Worm (Caenorhabditis elegans) whole organism, L4 larva: ENCODE measurements around the gene dct-18.
A peak's percentile ranks its signal among the peaks of the same experiment; 100 is the strongest.

Experiments used
- D1046.2 ChIP-seq: fragments of 200-800 bp; sonication (Bioruptor generic); IDR thresholded peaks from 2 replicates; pipeline ENCODE4 v1.3.6; 2022; ENCODE audit warnings: missing genetic modification characterization, missing compliant biosample characterization
- F26F4.8 ChIP-seq: fragments of 200-800 bp; sonication (Bioruptor generic); conservative IDR thresholded peaks from 2 replicates; pipeline ENCODE4 v1.3.6; 2022; ENCODE audit warnings: missing genetic modification characterization, missing compliant biosample characterization
- F44E2.7 ChIP-seq: fragments of 200-800 bp; sonication (Bioruptor generic); IDR thresholded peaks from 2 replicates; pipeline ENCODE4 v2.1.2; 2022; ENCODE audit warnings: missing genetic modification characterization, missing compliant biosample characterization
- F49E8.2 ChIP-seq: sonication (generic microtip); optimal IDR thresholded peaks from 2 replicates; lab custom pipeline; 2016; ENCODE audit warnings: missing compliant biosample characterization, mild to moderate bottlenecking, missing genetic modification characterization, borderline replicate concordance
- T20F7.1 ChIP-seq: fragments of 200-800 bp; sonication (Bioruptor generic); optimal IDR thresholded peaks from 2 replicates; lab custom pipeline; 2018; ENCODE audit warnings: mild to moderate bottlenecking, missing genetic modification characterization, missing compliant biosample characterization
- aha-1 ChIP-seq: fragments of 150-350 bp; peaks from one replicate; lab custom pipeline; 2014; ENCODE audit warnings: missing biosample characterization, missing genetic modification characterization
- aly-2 ChIP-seq: sonication (generic microtip); optimal IDR thresholded peaks from 2 replicates; lab custom pipeline; 2018; ENCODE audit warnings: missing biosample characterization, missing genetic modification characterization
- arid-1 ChIP-seq: fragments of 200-800 bp; sonication (Bioruptor generic); conservative IDR thresholded peaks from 2 replicates; pipeline ENCODE4 v1.3.6; 2022; ENCODE audit warnings: missing genetic modification reagents, missing genetic modification characterization, missing compliant biosample characterization
- ceh-20 ChIP-seq: fragments of 200-800 bp; sonication (Bioruptor generic); IDR thresholded peaks from 2 replicates; pipeline ENCODE4 v1.3.6; 2022; ENCODE audit warnings: missing genetic modification reagents, missing genetic modification characterization, missing compliant biosample characterization
- ceh-32 ChIP-seq: sonication (generic microtip); optimal IDR thresholded peaks from 2 replicates; lab custom pipeline; 2016; ENCODE audit warnings: mild to moderate bottlenecking, missing genetic modification characterization, missing compliant biosample characterization; ENCODE audit not compliant: poor library complexity
- ceh-62 ChIP-seq: sonication (generic microtip); optimal IDR thresholded peaks from 2 replicates; lab custom pipeline; 2017; ENCODE audit warnings: missing biosample characterization, missing genetic modification characterization
- daf-8 ChIP-seq: fragments of 200-800 bp; sonication (Bioruptor generic); IDR thresholded peaks from 2 replicates; pipeline ENCODE4 v1.3.6; 2022; ENCODE audit warnings: missing genetic modification characterization, missing compliant biosample characterization
- dmd-9 ChIP-seq: fragments of 200-800 bp; sonication (Bioruptor generic); IDR thresholded peaks from 2 replicates; pipeline ENCODE4 v1.3.6; 2022; ENCODE audit warnings: missing genetic modification reagents, missing genetic modification characterization, missing compliant biosample characterization
- dve-1 ChIP-seq: sonication (generic microtip); optimal IDR thresholded peaks from 2 replicates; lab custom pipeline; 2017; ENCODE audit warnings: antibody characterized with exemption, mild to moderate bottlenecking, missing genetic modification characterization, missing compliant biosample characterization; ENCODE audit not compliant: insufficient read depth
- egl-43 ChIP-seq: fragments of 200-800 bp; sonication (Bioruptor generic); IDR thresholded peaks from 2 replicates; pipeline ENCODE4 v1.3.6; 2022; ENCODE audit warnings: missing genetic modification reagents, missing genetic modification characterization, missing compliant biosample characterization
- gei-8 ChIP-seq: fragments of 200-800 bp; sonication (Bioruptor generic); optimal IDR thresholded peaks from 2 replicates; lab custom pipeline; 2018; ENCODE audit warnings: mild to moderate bottlenecking, missing genetic modification characterization, missing compliant biosample characterization
- hlh-11 ChIP-seq: fragments of 200-800 bp; sonication (Bioruptor generic); optimal IDR thresholded peaks from 2 replicates; lab custom pipeline; 2018; ENCODE audit warnings: mild to moderate bottlenecking, missing genetic modification characterization, missing compliant biosample characterization
- hlh-30 ChIP-seq: sonication (generic microtip); optimal IDR thresholded peaks from 2 replicates; lab custom pipeline; 2017; ENCODE audit warnings: antibody characterized with exemption, mild to moderate bottlenecking, missing genetic modification characterization, missing compliant biosample characterization; ENCODE audit not compliant: insufficient read depth
- lin-13 ChIP-seq: fragments of 150-350 bp; optimal IDR thresholded peaks from 2 replicates; lab custom pipeline; 2014; ENCODE audit warnings: missing biosample characterization, missing genetic modification reagents, missing genetic modification characterization
- lin-15B ChIP-seq: fragments of 150-350 bp; sonication (generic microtip); optimal IDR thresholded peaks from 3 replicates; lab custom pipeline; 2014; ENCODE audit warnings: missing biosample characterization, missing genetic modification characterization
- lin-38 ChIP-seq: fragments of 200-800 bp; sonication (Bioruptor generic); IDR thresholded peaks from 2 replicates; pipeline ENCODE4 v1.3.6; 2022; ENCODE audit warnings: missing genetic modification reagents, missing genetic modification characterization, missing compliant biosample characterization
- madf-9 ChIP-seq: fragments of 200-800 bp; sonication (Bioruptor generic); conservative IDR thresholded peaks from 2 replicates; pipeline ENCODE4 v1.3.6; 2022; ENCODE audit warnings: missing genetic modification reagents, missing genetic modification characterization, missing compliant biosample characterization
- mdl-1 ChIP-seq, 2 experiments: fragments of 150-350 bp in 1 of 2; sonication (generic microtip) in 1 of 2; optimal IDR thresholded peaks; 2 replicates each; lab custom pipeline; 2014 to 2017; ENCODE audit warnings: missing biosample characterization in 2 of 2, missing genetic modification characterization in 2 of 2
- mes-2 ChIP-seq: sonication (generic microtip); optimal IDR thresholded peaks from 2 replicates; lab custom pipeline; 2016; ENCODE audit warnings: missing genotype, mild to moderate bottlenecking, missing genetic modification characterization, missing compliant biosample characterization; ENCODE audit not compliant: poor library complexity, severe bottlenecking
- nhr-237 ChIP-seq: sonication (generic microtip); optimal IDR thresholded peaks from 2 replicates; lab custom pipeline; 2017; ENCODE audit warnings: missing biosample characterization, missing genetic modification characterization
- nhr-25 ChIP-seq: sonication (generic microtip); optimal IDR thresholded peaks from 2 replicates; lab custom pipeline; 2017; ENCODE audit warnings: missing genetic modification characterization, mild to moderate bottlenecking, missing compliant biosample characterization, antibody characterized with exemption, moderate library complexity, borderline replicate concordance; ENCODE audit not compliant: insufficient read depth
- nhr-28 ChIP-seq: fragments of 150-350 bp; optimal IDR thresholded peaks from 2 replicates; lab custom pipeline; 2014; ENCODE audit warnings: missing biosample characterization, missing genetic modification characterization
- nhr-42 ChIP-seq: fragments of 200-800 bp; sonication (Bioruptor generic); IDR thresholded peaks from 2 replicates; pipeline ENCODE4 v1.3.6; 2022; ENCODE audit warnings: missing genetic modification characterization, missing compliant biosample characterization
- nhr-48 ChIP-seq: sonication (generic microtip); optimal IDR thresholded peaks from 2 replicates; lab custom pipeline; 2016; ENCODE audit warnings: mild to moderate bottlenecking, missing genetic modification characterization, missing compliant biosample characterization
- nhr-6 ChIP-seq: fragments of 150-350 bp; optimal IDR thresholded peaks from 2 replicates; lab custom pipeline; 2014; ENCODE audit warnings: missing biosample characterization, missing genetic modification characterization
- nhr-77 ChIP-seq: fragments of 150-350 bp; optimal IDR thresholded peaks from 2 replicates; lab custom pipeline; 2014; ENCODE audit warnings: missing biosample characterization, missing genetic modification characterization
- pha-4 ChIP-seq, 2 experiments: fragments of 150-350 bp in 1 of 2; fragments of 200-800 bp in 1 of 2; sonication (Bioruptor generic) in 1 of 2; IDR thresholded peaks in 1 of 2; optimal IDR thresholded peaks in 1 of 2; 2 replicates each; pipeline versions ENCODE4 v1.3.6 to Lab custom; 2014 to 2022; ENCODE audit warnings: missing genetic modification characterization in 2 of 2, missing genetic modification reagents in 2 of 2, missing biosample characterization in 1 of 2, missing compliant biosample characterization in 1 of 2
- php-3 ChIP-seq: fragments of 200-800 bp; sonication (Bioruptor generic); IDR thresholded peaks from 2 replicates; pipeline ENCODE4 v1.3.6; 2022; ENCODE audit warnings: missing genetic modification reagents, missing genetic modification characterization, missing compliant biosample characterization
- rbr-2 ChIP-seq: sonication (generic microtip); optimal IDR thresholded peaks from 2 replicates; lab custom pipeline; 2016; ENCODE audit warnings: missing genotype, missing genetic modification characterization, missing compliant biosample characterization
- skn-1 ChIP-seq: fragments of 150-350 bp; optimal IDR thresholded peaks from 2 replicates; lab custom pipeline; 2014; ENCODE audit warnings: missing biosample characterization, missing genetic modification characterization
- spr-1 ChIP-seq: sonication (generic microtip); optimal IDR thresholded peaks from 2 replicates; lab custom pipeline; 2016; ENCODE audit warnings: mild to moderate bottlenecking, missing genetic modification characterization, missing compliant biosample characterization
- spr-3 ChIP-seq: fragments of 200-800 bp; sonication (Bioruptor generic); optimal IDR thresholded peaks from 2 replicates; lab custom pipeline; 2018; ENCODE audit warnings: mild to moderate bottlenecking, missing genetic modification characterization, missing compliant biosample characterization
- tag-97 ChIP-seq: fragments of 200-800 bp; sonication (Bioruptor generic); IDR thresholded peaks from 2 replicates; pipeline ENCODE4 v1.3.6; 2022; ENCODE audit warnings: missing genetic modification characterization, missing compliant biosample characterization
- unc-62 ChIP-seq, 3 experiments: fragments of 150-350 bp in 1 of 3; sonication (generic microtip); optimal IDR thresholded peaks in 2 of 3; peaks in 1 of 3; 1 replicate in 1 of 3; 2 replicates in 2 of 3; lab custom pipeline; 2014 to 2017; ENCODE audit warnings: missing biosample characterization in 3 of 3, missing genetic modification characterization in 3 of 3, missing genetic modification reagents in 3 of 3, missing genotype in 1 of 3
- zip-2 ChIP-seq: fragments of 150-350 bp; optimal IDR thresholded peaks from 2 replicates; lab custom pipeline; 2014; ENCODE audit warnings: missing biosample characterization, missing genetic modification characterization
- ztf-7 ChIP-seq: fragments of 150-350 bp; optimal IDR thresholded peaks from 2 replicates; lab custom pipeline; 2014; ENCODE audit warnings: missing biosample characterization, missing genetic modification characterization

Gene dct-18

ce11 chrII:12953297-12953696, 21.6 kb downstream of the dct-18 start (continued):
- TF ChIP-seq nhr-28 (tag; lab: Kevin White, UChicago) (peak; percentile 14), dve-1 (tag; lab: Kevin White, UChicago) (peak; percentile 58), mes-2 (tag; lab: Kevin White, UChicago) (peak; percentile 37), ceh-32 (no peak), hlh-30 (peak; percentile 31), skn-1 (tag; lab: Kevin White, UChicago) (no peak), T20F7.1 (GFP tag; lab: Kevin White, UChicago) (no peak), gei-8 (no peak), tag-97 (GFP tag; lab: Robert Waterston, UW) (no peak), aha-1 (tag; lab: Kevin White, UChicago) (no peak), F49E8.2 (tag; lab: Kevin White, UChicago) (no peak), ceh-20 (no peak), lin-13 (no peak), dmd-9 (GFP tag; lab: Robert Waterston, UW) (no peak), ceh-62 (tag; lab: Kevin White, UChicago) (no peak), egl-43 (GFP tag; lab: Robert Waterston, UW) (no peak), nhr-25 (tag; lab: Kevin White, UChicago) (no peak), lin-38 (GFP tag; lab: Robert Waterston, UW) (peak; percentile 29; the same call in 1 of the 2 replicates), ztf-7 (no peak), nhr-77 (tag; lab: Kevin White, UChicago) (no peak), pha-4 (GFP tag; IDR thresholded peaks at IDR 0.05; lab: Robert Waterston, UW) (no peak), pha-4 (tag; optimal IDR thresholded peaks at IDR 0.05; lab: Kevin White, UChicago) (no peak), daf-8 (GFP tag; lab: Robert Waterston, UW) (no peak)

- no peak for TF ChIP-seq mes-2 (tag; lab: Kevin White, UChicago)
- no peak for TF ChIP-seq aha-1 (tag; lab: Kevin White, UChicago)
- TF ChIP-seq zip-2 (tag; lab: Kevin White, UChicago): no peak
- no peak for TF ChIP-seq aly-2 (tag; lab: Kevin White, UChicago)
Measured at ce11 chrII:12954670-12955069, 23.0 kb downstream of the dct-18 start, which contains the start of the genes Y38F1A.1 and Y38F1A.2. Gene Y38F1A.1 (minus strand): TSS chrII:12954770. Gene Y38F1A.2 (plus strand): TSS chrII:12954958.

DNA sequence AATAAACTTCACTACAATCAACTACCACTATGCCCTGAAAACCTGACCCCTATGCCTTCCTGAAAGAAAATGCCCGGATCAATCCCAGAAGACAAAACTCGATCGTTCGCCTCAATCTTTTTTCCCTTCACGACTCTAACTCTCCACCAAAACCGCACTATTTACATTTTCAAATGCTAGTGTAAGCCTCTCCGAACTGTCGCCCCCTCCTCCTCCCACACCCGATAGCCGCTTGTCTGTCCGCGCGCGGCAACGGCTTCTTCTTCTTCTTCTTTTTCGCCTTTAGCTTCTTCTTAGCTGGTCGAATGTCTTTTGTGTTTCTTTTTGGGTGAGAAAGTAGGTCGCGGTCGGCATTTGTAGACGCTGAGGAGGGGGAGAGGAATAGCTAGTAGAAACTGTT, 28.5 kb downstream of the dct-18 start:
- TF ChIP-seq madf-9 (GFP tag; lab: Robert Waterston, UW) (no peak), unc-62 (GFP tag; optimal IDR thresholded peaks at IDR 0.05 in 1 of 2; lab: Kevin White, UChicago) (peak in 1 of 2 experiments; percentile 81), unc-62 (tag; optimal IDR thresholded peaks at IDR 0.05; lab: Kevin White, UChicago) (no peak)

ce11 chrII:12961293-12961692, 29.6 kb downstream of the dct-18 start:
- TF ChIP-seq hlh-11 (tag; lab: Kevin White, UChicago): peak; percentile 45
- TF ChIP-seq ceh-20: no peak
- TF ChIP-seq nhr-48 (tag; lab: Kevin White, UChicago): peak; percentile 42

- TF ChIP-seq nhr-237: no peak
- TF ChIP-seq aha-1 (tag; lab: Kevin White, UChicago): peak; percentile 86
Measured at ce11 chrII:12961743-12962142, 30.1 kb downstream of the dct-18 start.

DNA sequence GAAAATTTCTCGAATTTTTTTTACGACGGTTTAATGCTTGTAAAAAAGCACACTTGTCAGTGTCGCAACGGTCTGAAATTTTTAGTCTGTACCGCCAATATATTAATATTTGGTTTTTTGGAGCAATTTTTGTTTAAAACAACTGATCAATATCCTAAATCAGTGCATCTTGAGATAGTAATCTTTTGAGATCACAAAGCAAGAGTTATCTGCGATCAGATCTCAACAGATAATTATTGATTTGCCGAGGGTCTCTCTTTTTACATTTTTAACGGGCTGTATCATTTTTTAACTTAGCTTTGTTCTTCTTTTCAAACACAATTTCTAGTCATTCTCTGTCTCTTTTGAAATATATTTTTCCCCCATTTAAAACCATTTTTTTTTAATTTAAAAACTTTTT, 33.5 kb downstream of the dct-18 start:
- TF ChIP-seq spr-1 (tag; lab: Kevin White, UChicago) (no peak), nhr-25 (tag; lab: Kevin White, UChicago) (no peak), nhr-6 (tag; lab: Kevin White, UChicago) (no peak), T20F7.1 (GFP tag; lab: Kevin White, UChicago) (no peak), php-3 (GFP tag; lab: Robert Waterston, UW) (no peak), tag-97 (GFP tag; lab: Robert Waterston, UW) (no peak), F44E2.7 (no peak), ceh-20 (no peak), spr-3 (GFP tag; lab: Kevin White, UChicago) (no peak), mdl-1 (tag; optimal IDR thresholded peaks at IDR 0.05; lab: Kevin White, UChicago) (no peak), lin-38 (GFP tag; lab: Robert Waterston, UW) (no peak), rbr-2 (tag; lab: Kevin White, UChicago) (no peak), aha-1 (tag; lab: Kevin White, UChicago) (no peak), arid-1 (GFP tag; lab: Robert Waterston, UW) (no peak), D1046.2 (GFP tag; lab: Robert Waterston, UW) (no peak), lin-15B (tag; lab: Kevin White, UChicago) (no peak), F26F4.8 (GFP tag; lab: Robert Waterston, UW) (no peak), nhr-42 (GFP tag; lab: Robert Waterston, UW) (no peak)
